Fruit fly (Drosophila melanogaster): Measurements from ENCODE around the gene CG15601.

DNA sequence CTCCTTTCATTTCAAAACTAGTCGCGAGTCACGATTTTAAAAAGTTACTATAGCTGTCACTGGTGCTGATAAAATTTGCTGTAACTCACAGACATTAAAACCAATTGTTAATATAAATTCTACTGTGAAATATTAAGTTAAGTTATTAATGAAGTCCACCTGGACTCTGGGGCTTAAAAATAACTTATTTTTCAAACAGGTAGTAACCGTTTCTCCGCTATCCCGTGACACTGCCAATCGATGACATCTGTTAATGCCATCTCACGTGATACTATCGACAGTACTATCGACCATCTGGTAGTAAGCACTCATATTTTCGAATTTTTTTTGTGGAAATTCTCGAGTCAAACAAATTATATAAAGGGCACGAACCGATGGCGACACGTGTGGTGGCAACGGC is 23.5 kb downstream of the CG15601 start, which contains the start of the genes CG12379 and MagR:
- no peak for TF ChIP-seq kay (GFP tag; ENCODE audit: borderline replicate concordance)
- TF ChIP-seq CG7045 (GFP tag; optimal IDR thresholded peaks at IDR 0.05) = peak; percentile 41
- TF ChIP-seq Mnt (GFP tag; optimal IDR thresholded peaks at IDR 0.05) = peak; percentile 87
- no peak for TF ChIP-seq Clk (GFP tag; optimal IDR thresholded peaks at IDR 0.05)
- TF ChIP-seq toe (GFP tag; optimal IDR thresholded peaks at IDR 0.05) = peak; percentile 87
- TF ChIP-seq cic (GFP tag; optimal IDR thresholded peaks at IDR 0.05) = no peak
- peak; percentile 71 for TF ChIP-seq CG11617 (GFP tag; optimal IDR thresholded peaks at IDR 0.05)
- peak; percentile 90 for TF ChIP-seq CG1620 (GFP tag; optimal IDR thresholded peaks at IDR 0.05)
- peak; percentile 69 for TF ChIP-seq CG7101 (tag; optimal IDR thresholded peaks at IDR 0.05)
- no peak for TF ChIP-seq CG5204 (GFP tag; optimal IDR thresholded peaks at IDR 0.05)
- TF ChIP-seq bab1 (GFP tag; optimal IDR thresholded peaks at IDR 0.05) = peak; percentile 65
- peak; percentile 26 for TF ChIP-seq CG33017 (tag; optimal IDR thresholded peaks at IDR 0.05)
- no peak for TF ChIP-seq Hr96 (GFP tag; optimal IDR thresholded peaks at IDR 0.05)
- TF ChIP-seq CG12768 (GFP tag; optimal IDR thresholded peaks at IDR 0.05) = peak; percentile 38
